Worm (Caenorhabditis elegans): ENCODE measurements around the gene srx-97.

DNA sequence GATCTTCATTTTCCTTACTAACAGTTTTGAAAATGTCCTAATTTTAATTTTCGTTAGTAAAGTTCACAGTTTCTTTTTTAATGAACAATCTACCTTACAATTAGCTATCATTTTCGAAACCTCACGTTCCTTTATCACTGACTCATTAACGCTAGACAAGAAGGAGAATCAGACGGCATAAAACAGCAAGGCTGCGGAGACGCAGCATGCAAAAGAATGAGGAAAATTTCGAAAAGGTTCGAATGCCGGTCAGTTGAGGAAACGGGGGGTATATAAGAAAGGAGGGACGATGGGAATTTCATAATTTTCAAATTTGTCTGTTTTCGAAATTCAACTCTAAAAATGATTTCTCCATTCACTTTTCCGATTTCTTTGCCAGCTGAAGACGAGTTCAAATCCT lies 7.3 kb downstream of the srx-97 start, which contains the start of gene F19B10.13:
- TF ChIP-seq F52B5.7 (tag; optimal IDR thresholded peaks at IDR 0.05): no peak
- TF ChIP-seq egrh-3 (GFP tag; IDR thresholded peaks at IDR 0.05): no peak
- TF ChIP-seq B0261.1 (tag; optimal IDR thresholded peaks at IDR 0.05): no peak
- TF ChIP-seq unc-62 (GFP tag; optimal IDR thresholded peaks at IDR 0.05): no peak

Measured in whole organism, young adult.